Worm (Caenorhabditis elegans) whole organism, young adult: ENCODE data around the gene jip-1.

Experiments
- B0035.1 ChIP-seq: sonication (generic microtip); optimal IDR thresholded peaks from 2 replicates; lab custom pipeline; 2016; ENCODE audit warnings: missing genetic modification characterization, mild to moderate bottlenecking, missing compliant biosample characterization, missing genotype, missing genetic modification reagents
- B0261.1 ChIP-seq: sonication (generic microtip); optimal IDR thresholded peaks from 2 replicates; lab custom pipeline; 2016; ENCODE audit warnings: mild to moderate bottlenecking, missing genetic modification characterization, moderate library complexity, missing compliant biosample characterization
- D2030.7 ChIP-seq: fragments of 200-800 bp; sonication (Bioruptor generic); IDR thresholded peaks from 2 replicates; pipeline ENCODE4 v1.3.6; 2022; ENCODE audit warnings: missing genetic modification reagents, missing genetic modification characterization, missing compliant biosample characterization
- F10E7.11 ChIP-seq: sonication (generic microtip); optimal IDR thresholded peaks from 2 replicates; lab custom pipeline; 2017; ENCODE audit warnings: mild to moderate bottlenecking, missing genetic modification characterization, moderate library complexity, missing compliant biosample characterization
- F22D6.2 ChIP-seq: sonication (generic microtip); optimal IDR thresholded peaks from 2 replicates; lab custom pipeline; 2016; ENCODE audit warnings: mild to moderate bottlenecking, missing genetic modification characterization, missing compliant biosample characterization
- F37B4.10 ChIP-seq: fragments of 200-800 bp; sonication (Bioruptor generic); IDR thresholded peaks from 2 replicates; pipeline ENCODE4 v1.3.6; 2022; ENCODE audit warnings: missing genetic modification characterization, missing compliant biosample characterization
- F52B5.7 ChIP-seq: sonication (generic microtip); optimal IDR thresholded peaks from 2 replicates; lab custom pipeline; 2016; ENCODE audit warnings: mild to moderate bottlenecking, missing genetic modification characterization, missing compliant biosample characterization
- F57C9.4 ChIP-seq: sonication (generic microtip); optimal IDR thresholded peaks from 2 replicates; lab custom pipeline; 2017; ENCODE audit warnings: mild to moderate bottlenecking, missing genetic modification characterization, missing compliant biosample characterization
- ZK185.1 ChIP-seq: sonication (generic microtip); optimal IDR thresholded peaks from 2 replicates; lab custom pipeline; 2016; ENCODE audit warnings: mild to moderate bottlenecking, missing genetic modification characterization, missing compliant biosample characterization; ENCODE audit not compliant: poor library complexity, severe bottlenecking
- aptf-3 ChIP-seq: fragments of 200-800 bp; sonication (Bioruptor generic); IDR thresholded peaks from 2 replicates; pipeline ENCODE4 v1.3.6; 2022; ENCODE audit warnings: missing genetic modification characterization, missing compliant biosample characterization
- attf-3 ChIP-seq: fragments of 200-800 bp; sonication (Bioruptor generic); conservative IDR thresholded peaks from 2 replicates; pipeline ENCODE4 v1.3.6; 2022; ENCODE audit warnings: missing genetic modification reagents, missing genetic modification characterization, missing compliant biosample characterization
- ceh-27 ChIP-seq: fragments of 200-800 bp; sonication (Bioruptor generic); optimal IDR thresholded peaks from 2 replicates; lab custom pipeline; 2018; ENCODE audit warnings: mild to moderate bottlenecking, missing genetic modification characterization, moderate library complexity, missing compliant biosample characterization
- ceh-58 ChIP-seq: fragments of 200-800 bp; sonication (Bioruptor generic); IDR thresholded peaks from 2 replicates; pipeline ENCODE4 v1.3.6; 2022; ENCODE audit warnings: missing genetic modification characterization, missing compliant biosample characterization
- ceh-79 ChIP-seq: sonication (generic microtip); optimal IDR thresholded peaks from 2 replicates; lab custom pipeline; 2017; ENCODE audit warnings: mild to moderate bottlenecking, missing genetic modification characterization, missing compliant biosample characterization
- dpff-1 ChIP-seq: sonication (generic microtip); optimal IDR thresholded peaks from 2 replicates; lab custom pipeline; 2017; ENCODE audit warnings: mild to moderate bottlenecking, missing genetic modification characterization, missing compliant biosample characterization
- ets-4 ChIP-seq: fragments of 200-800 bp; sonication (Bioruptor generic); optimal IDR thresholded peaks from 2 replicates; lab custom pipeline; 2018; ENCODE audit warnings: mild to moderate bottlenecking, missing genetic modification characterization, missing compliant biosample characterization
- gei-17 ChIP-seq: fragments of 200-800 bp; sonication (Bioruptor generic); optimal IDR thresholded peaks from 2 replicates; lab custom pipeline; 2018; ENCODE audit warnings: mild to moderate bottlenecking, missing genetic modification characterization, missing compliant biosample characterization
- hlh-12 ChIP-seq: sonication (generic microtip); optimal IDR thresholded peaks from 2 replicates; lab custom pipeline; 2016; ENCODE audit warnings: missing genetic modification characterization, missing compliant biosample characterization
- hrde-1 ChIP-seq: sonication (generic microtip); optimal IDR thresholded peaks from 2 replicates; lab custom pipeline; 2016; ENCODE audit warnings: missing genetic modification characterization, mild to moderate bottlenecking, missing compliant biosample characterization, moderate library complexity, missing genotype, missing genetic modification reagents, borderline replicate concordance
- lin-26 ChIP-seq: fragments of 200-800 bp; sonication (Bioruptor generic); IDR thresholded peaks from 2 replicates; pipeline ENCODE4 v1.3.6; 2022; ENCODE audit warnings: missing genetic modification reagents, missing genetic modification characterization, missing compliant biosample characterization
- lin-35 ChIP-seq, 3 experiments: fragments of 150-350 bp in 2 of 3; sonication (generic microtip) in 1 of 3; optimal IDR thresholded peaks; 2 replicates each; lab custom pipeline; 2014 to 2018; ENCODE audit warnings: missing biosample characterization in 3 of 3, missing genetic modification characterization in 3 of 3, missing genetic modification reagents in 3 of 3
- lir-1 ChIP-seq: fragments of 200-800 bp; sonication (Bioruptor generic); conservative IDR thresholded peaks from 2 replicates; pipeline ENCODE4 v1.3.6; 2022; ENCODE audit warnings: missing genetic modification reagents, missing genetic modification characterization, missing compliant biosample characterization
- madf-8 ChIP-seq: fragments of 200-800 bp; sonication (Bioruptor generic); conservative IDR thresholded peaks from 2 replicates; pipeline ENCODE4 v1.3.6; 2022; ENCODE audit warnings: missing genetic modification reagents, missing genetic modification characterization, missing compliant biosample characterization
- mes-4 ChIP-seq: sonication (generic microtip); optimal IDR thresholded peaks from 2 replicates; lab custom pipeline; 2016; ENCODE audit warnings: missing genotype, missing genetic modification characterization, missing compliant biosample characterization
- mxl-1 ChIP-seq: sonication (generic microtip); optimal IDR thresholded peaks from 2 replicates; lab custom pipeline; 2016; ENCODE audit warnings: missing genetic modification characterization, missing compliant biosample characterization
- nfyb-1 ChIP-seq: fragments of 200-800 bp; sonication (Bioruptor generic); IDR thresholded peaks from 2 replicates; pipeline ENCODE4 v1.3.6; 2022; ENCODE audit warnings: missing genetic modification reagents, missing genetic modification characterization, missing compliant biosample characterization
- nhr-27 ChIP-seq: fragments of 200-800 bp; sonication (Bioruptor generic); optimal IDR thresholded peaks from 2 replicates; lab custom pipeline; 2018; ENCODE audit warnings: mild to moderate bottlenecking, missing genetic modification characterization, moderate library complexity, missing compliant biosample characterization
- nhr-80 ChIP-seq: sonication (generic microtip); optimal IDR thresholded peaks from 2 replicates; lab custom pipeline; 2016; ENCODE audit warnings: missing genetic modification characterization, missing compliant biosample characterization
- nhr-90 ChIP-seq: sonication (generic microtip); optimal IDR thresholded peaks from 2 replicates; lab custom pipeline; 2016; ENCODE audit warnings: missing genotype, mild to moderate bottlenecking, missing genetic modification characterization, missing compliant biosample characterization
- pbrm-1 ChIP-seq: fragments of 200-800 bp; sonication (Bioruptor generic); IDR thresholded peaks from 2 replicates; pipeline ENCODE4 v1.3.6; 2022; ENCODE audit warnings: missing genetic modification reagents, missing genetic modification characterization, missing compliant biosample characterization
- pha-4 ChIP-seq: fragments of 150-350 bp; sonication (generic microtip); optimal IDR thresholded peaks from 2 replicates; lab custom pipeline; 2014; ENCODE audit warnings: missing biosample characterization, missing genetic modification reagents, missing genetic modification characterization
- snpc-3.4 ChIP-seq: sonication (generic microtip); optimal IDR thresholded peaks from 2 replicates; lab custom pipeline; 2017; ENCODE audit warnings: missing genetic modification characterization, mild to moderate bottlenecking, missing compliant biosample characterization, antibody characterized with exemption, moderate library complexity, missing genotype, missing genetic modification reagents
- somi-1 ChIP-seq: fragments of 200-800 bp; sonication (Bioruptor generic); optimal IDR thresholded peaks from 2 replicates; lab custom pipeline; 2018; ENCODE audit warnings: mild to moderate bottlenecking, missing genetic modification characterization, missing compliant biosample characterization
- unc-62 ChIP-seq: fragments of 150-350 bp; optimal IDR thresholded peaks from 2 replicates; lab custom pipeline; 2014; ENCODE audit warnings: missing biosample characterization, missing genetic modification reagents, missing genetic modification characterization
- zfh-2 ChIP-seq: fragments of 200-800 bp; sonication (Bioruptor generic); conservative IDR thresholded peaks from 2 replicates; pipeline ENCODE4 v1.3.6; 2022; ENCODE audit warnings: missing genetic modification reagents, missing genetic modification characterization, missing compliant biosample characterization
- ztf-18 ChIP-seq: sonication (generic microtip); optimal IDR thresholded peaks from 2 replicates; lab custom pipeline; 2016; ENCODE audit warnings: missing genotype, mild to moderate bottlenecking, missing genetic modification characterization, missing compliant biosample characterization
- ztf-26 ChIP-seq: sonication (generic microtip); optimal IDR thresholded peaks from 2 replicates; lab custom pipeline; 2017; ENCODE audit warnings: missing genetic modification characterization, missing compliant biosample characterization
- ztf-28 ChIP-seq: fragments of 200-800 bp; sonication (Bioruptor generic); IDR thresholded peaks from 2 replicates; pipeline ENCODE4 v1.3.6; 2022; ENCODE audit warnings: missing genetic modification reagents, missing genetic modification characterization, missing compliant biosample characterization
- ztf-3 ChIP-seq: fragments of 200-800 bp; sonication (Bioruptor generic); optimal IDR thresholded peaks from 2 replicates; lab custom pipeline; 2018; ENCODE audit warnings: mild to moderate bottlenecking, missing genetic modification characterization, missing compliant biosample characterization

The jip-1 gene

ce11 chrII:1369322-1369721 is 42.5 kb downstream of the jip-1 start (continued):
- TF ChIP-seq ceh-27 = no peak
- TF ChIP-seq ztf-26 = no peak

- peak; percentile 70 for TF ChIP-seq zfh-2 (GFP tag; lab: Robert Waterston, UW)
- no peak for TF ChIP-seq nhr-90 (tag; lab: Kevin White, UChicago)
- no peak for TF ChIP-seq hrde-1 (tag; lab: Kevin White, UChicago)
- no peak for TF ChIP-seq ztf-3 (GFP tag; lab: Kevin White, UChicago)
These were observed 44.7 kb downstream of the jip-1 start for ce11 chrII:1371533-1371932.

- TF ChIP-seq hlh-12 (tag; lab: Kevin White, UChicago) (no peak), B0261.1 (tag; lab: Kevin White, UChicago) (no peak), nhr-80 (tag; lab: Kevin White, UChicago) (no peak), ztf-3 (GFP tag; lab: Kevin White, UChicago) (no peak), ceh-58 (no peak), ZK185.1 (tag; lab: Kevin White, UChicago) (no peak), snpc-3.4 (tag; lab: Kevin White, UChicago) (no peak), unc-62 (no peak), ztf-28 (GFP tag; lab: Robert Waterston, UW) (no peak), dpff-1 (tag; lab: Kevin White, UChicago) (no peak), F52B5.7 (no peak), ztf-18 (tag; lab: Kevin White, UChicago) (no peak), nhr-27 (no peak), F57C9.4 (tag; lab: Kevin White, UChicago) (no peak), attf-3 (GFP tag; lab: Robert Waterston, UW) (no peak), somi-1 (GFP tag; lab: Kevin White, UChicago) (no peak)
- TF ChIP-seq, all 124 proteins: peak for 0
These were observed 45.3 kb downstream of the jip-1 start for ce11 chrII:1372138-1372537.

- TF ChIP-seq lin-35 (GFP tag; optimal IDR thresholded peaks at IDR 0.05; lab: Kevin White, UChicago) = no peak
- TF ChIP-seq nfyb-1 (GFP tag; lab: Robert Waterston, UW) = peak; percentile 83
These were observed 46.2 kb downstream of the jip-1 start for ce11 chrII:1372966-1373365.

ce11 chrII:1374486-1374885 is 47.7 kb downstream of the jip-1 start:
- no peak for TF ChIP-seq B0035.1 (tag; lab: Kevin White, UChicago)
- no peak for TF ChIP-seq madf-8 (GFP tag; lab: Robert Waterston, UW)
- TF ChIP-seq pbrm-1 (GFP tag; lab: Robert Waterston, UW) = no peak
- no peak for TF ChIP-seq ceh-79 (tag; lab: Kevin White, UChicago)
- TF ChIP-seq D2030.7 (GFP tag; lab: Robert Waterston, UW) = no peak
- no peak for TF ChIP-seq F10E7.11 (tag; lab: Kevin White, UChicago)
- TF ChIP-seq mxl-1 = no peak
- no peak for TF ChIP-seq pha-4 (tag; lab: Kevin White, UChicago)
- TF ChIP-seq F37B4.10 (GFP tag; lab: Robert Waterston, UW) = no peak
- no peak for TF ChIP-seq aptf-3 (GFP tag; lab: Robert Waterston, UW)
- TF ChIP-seq ZK185.1 (tag; lab: Kevin White, UChicago) = no peak
- TF ChIP-seq gei-17 (GFP tag; lab: Kevin White, UChicago) = no peak
- TF ChIP-seq lin-26 (GFP tag; lab: Robert Waterston, UW) = no peak
- no peak for TF ChIP-seq mes-4 (tag; lab: Kevin White, UChicago)
- no peak for TF ChIP-seq F22D6.2
- TF ChIP-seq lir-1 (GFP tag; lab: Robert Waterston, UW) = no peak
- no peak for TF ChIP-seq ztf-18 (tag; lab: Kevin White, UChicago)
- no peak for TF ChIP-seq ets-4 (GFP tag; lab: Kevin White, UChicago)
